Fruit fly (Drosophila melanogaster) whole organism, adult: ENCODE results near the gene CG4592.

ENCODE experiments used
- CG11617 ChIP-seq: fragments of 200-800 bp; sonication (Bioruptor generic); optimal IDR thresholded peaks from 2 replicates; lab custom pipeline; 2017; ENCODE audit warnings: mild to moderate bottlenecking, missing biosample characterization, missing genetic modification reagents, missing genetic modification characterization
- CG12768 ChIP-seq: fragments of 200-800 bp; sonication (Bioruptor generic); optimal IDR thresholded peaks from 2 replicates; lab custom pipeline; 2017; ENCODE audit warnings: missing biosample characterization, missing genetic modification characterization, mild to moderate bottlenecking, moderate library complexity, missing genetic modification reagents
- CG14711 ChIP-seq: fragments of 200-800 bp; sonication (Bioruptor generic); optimal IDR thresholded peaks from 2 replicates; lab custom pipeline; 2018; ENCODE audit warnings: missing biosample characterization, mild to moderate bottlenecking, missing genetic modification characterization, moderate library complexity
- CG1620 ChIP-seq: fragments of 200-800 bp; sonication (Bioruptor generic); optimal IDR thresholded peaks from 2 replicates; lab custom pipeline; 2016; ENCODE audit warnings: missing biosample characterization, missing genetic modification characterization
- CG33017 ChIP-seq: fragments of 200-800 bp; sonication (Bioruptor generic); optimal IDR thresholded peaks from 2 replicates; lab custom pipeline; 2018; ENCODE audit warnings: missing biosample characterization, mild to moderate bottlenecking, missing genetic modification characterization, moderate library complexity
- CG5204 ChIP-seq: fragments of 200-800 bp; sonication (Bioruptor generic); optimal IDR thresholded peaks from 2 replicates; lab custom pipeline; 2016; ENCODE audit warnings: missing biosample characterization, missing genetic modification characterization
- CG7045 ChIP-seq: fragments of 200-800 bp; sonication (Bioruptor generic); optimal IDR thresholded peaks from 2 replicates; lab custom pipeline; 2017; ENCODE audit warnings: missing biosample characterization, mild to moderate bottlenecking, missing genetic modification characterization
- CG7101 ChIP-seq: fragments of 200-800 bp; sonication (Bioruptor generic); optimal IDR thresholded peaks from 2 replicates; lab custom pipeline; 2018; ENCODE audit warnings: missing biosample characterization, mild to moderate bottlenecking, missing genetic modification characterization, moderate library complexity
- Clk ChIP-seq: fragments of 200-800 bp; sonication (Bioruptor generic); optimal IDR thresholded peaks from 2 replicates; lab custom pipeline; 2017; ENCODE audit warnings: missing biosample characterization, missing genetic modification characterization
- Crg-1 ChIP-seq: fragments of 200-800 bp; sonication (Bioruptor generic); optimal IDR thresholded peaks from 2 replicates; lab custom pipeline; 2016; ENCODE audit warnings: missing biosample characterization, missing genetic modification characterization
- Hr96 ChIP-seq: fragments of 200-800 bp; sonication (Bioruptor generic); optimal IDR thresholded peaks from 2 replicates; lab custom pipeline; 2016; ENCODE audit warnings: missing biosample characterization, missing genetic modification characterization
- Mnt ChIP-seq: fragments of 200-800 bp; sonication (Bioruptor generic); optimal IDR thresholded peaks from 2 replicates; lab custom pipeline; 2016; ENCODE audit warnings: missing biosample characterization, mild to moderate bottlenecking, missing genetic modification characterization
- bab1 ChIP-seq: fragments of 200-800 bp; sonication (Bioruptor generic); optimal IDR thresholded peaks from 3 replicates; lab custom pipeline; 2019; ENCODE audit warnings: missing biosample characterization, mild to moderate bottlenecking, missing genetic modification characterization, moderate library complexity
- cic ChIP-seq: fragments of 200-800 bp; sonication (Bioruptor generic); optimal IDR thresholded peaks from 2 replicates; lab custom pipeline; 2017; ENCODE audit warnings: missing biosample characterization, mild to moderate bottlenecking, missing genetic modification characterization, moderate library complexity
- cnc ChIP-seq, 2 experiments: fragments of >200 bp; optimal IDR thresholded peaks; 2 replicates each; lab custom pipeline; 2017
- kay ChIP-seq: fragments of 200-800 bp; sonication (Bioruptor generic); peaks from one replicate; lab custom pipeline; 2016; ENCODE audit warnings: missing biosample characterization, missing genetic modification characterization, borderline replicate concordance
- ovo ChIP-seq: fragments of 200-800 bp; sonication (Bioruptor generic); optimal IDR thresholded peaks from 2 replicates; lab custom pipeline; 2016; ENCODE audit warnings: missing biosample characterization, missing genetic modification characterization
- pad ChIP-seq: fragments of 200-800 bp; sonication (Bioruptor generic); optimal IDR thresholded peaks from 3 replicates; lab custom pipeline; 2017; ENCODE audit warnings: missing biosample characterization, missing genetic modification characterization, mild to moderate bottlenecking, moderate library complexity, missing genetic modification reagents
- tj ChIP-seq: fragments of 200-800 bp; sonication (Bioruptor generic); optimal IDR thresholded peaks from 3 replicates; lab custom pipeline; 2017; ENCODE audit warnings: missing biosample characterization, mild to moderate bottlenecking, missing genetic modification characterization, moderate library complexity
- toe ChIP-seq: fragments of 200-800 bp; sonication (Bioruptor generic); optimal IDR thresholded peaks from 2 replicates; lab custom pipeline; 2016; ENCODE audit warnings: missing biosample characterization, missing genetic modification characterization

The CG4592 gene

DNA sequence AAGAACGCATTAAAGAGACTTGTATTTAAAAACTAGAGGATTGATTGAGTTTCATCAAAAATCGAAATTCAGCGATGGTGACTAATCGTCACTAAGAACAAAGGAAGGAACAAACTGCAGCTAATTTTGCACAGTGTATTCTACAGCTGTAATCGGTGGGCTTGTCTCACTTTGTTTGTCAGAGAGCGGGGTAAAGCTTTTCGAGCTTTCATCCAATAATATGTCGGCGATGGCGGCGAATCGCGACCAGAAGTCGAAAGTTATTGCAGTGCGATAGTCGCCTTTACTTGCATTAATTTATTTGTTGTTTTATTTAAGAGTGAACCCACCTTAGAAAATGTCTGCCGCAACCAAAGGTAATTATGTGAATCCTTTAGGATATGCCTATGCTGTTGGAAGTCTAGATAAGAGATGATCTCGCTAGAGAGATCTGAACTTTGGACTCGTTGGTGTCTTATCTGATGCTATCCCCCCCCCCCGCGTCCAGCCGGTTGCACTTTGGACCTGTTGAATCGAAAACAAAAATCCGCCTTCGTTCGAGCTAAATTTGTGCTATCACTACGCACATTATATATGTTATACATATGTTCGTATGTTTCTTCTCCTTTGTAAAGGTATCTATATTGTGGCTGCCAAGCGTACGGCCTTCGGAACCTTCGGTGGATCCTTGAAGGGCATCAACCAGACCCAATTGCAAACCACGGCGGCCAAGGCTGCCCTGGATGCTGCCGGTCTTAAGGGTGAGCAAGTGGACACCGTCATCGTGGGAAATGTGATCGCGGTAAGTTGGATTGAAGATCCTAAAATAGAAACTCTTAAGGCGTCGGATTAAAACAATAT lies 6.2 kb upstream of the CG4592 start, which contains the start of gene yip2:
yip2 (plus strand) TSS at position 243 of the 840 bp plus-strand sequence.
- TF ChIP-seq CG7101 (peak; percentile 70), CG1620 (GFP tag; lab: Kevin White, UChicago) (peak; percentile 50), CG33017 (peak; percentile 74), ovo (GFP tag; lab: Kevin White, UChicago) (peak; percentile 49), CG12768 (GFP tag; lab: Kevin White, UChicago) (peak; percentile 100), toe (GFP tag; lab: Kevin White, UChicago) (peak; percentile 99), cic (GFP tag; lab: Kevin White, UChicago) (peak; percentile 91), CG7045 (peak; percentile 93), cnc (optimal IDR thresholded peaks at IDR 0.05; lab: Kevin White, UChicago) (peak in 1 of 2 experiments; percentile 7), Hr96 (GFP tag; lab: Kevin White, UChicago) (peak; percentile 99), bab1 (GFP tag; lab: Kevin White, UChicago) (peak; percentile 81), Mnt (GFP tag; lab: Kevin White, UChicago) (peak; percentile 82), CG14711 (tag; lab: Kevin White, UChicago) (peak; percentile 45), tj (peak; percentile 88), pad (GFP tag; lab: Kevin White, UChicago) (peak; percentile 61), kay (GFP tag; lab: Kevin White, UChicago) (no peak), Clk (GFP tag; lab: Kevin White, UChicago) (peak; percentile 90), CG11617 (GFP tag; lab: Kevin White, UChicago) (peak; percentile 95), Crg-1 (GFP tag; lab: Kevin White, UChicago) (peak; percentile 65), CG5204 (GFP tag; lab: Kevin White, UChicago) (peak; percentile 97)

DNA sequence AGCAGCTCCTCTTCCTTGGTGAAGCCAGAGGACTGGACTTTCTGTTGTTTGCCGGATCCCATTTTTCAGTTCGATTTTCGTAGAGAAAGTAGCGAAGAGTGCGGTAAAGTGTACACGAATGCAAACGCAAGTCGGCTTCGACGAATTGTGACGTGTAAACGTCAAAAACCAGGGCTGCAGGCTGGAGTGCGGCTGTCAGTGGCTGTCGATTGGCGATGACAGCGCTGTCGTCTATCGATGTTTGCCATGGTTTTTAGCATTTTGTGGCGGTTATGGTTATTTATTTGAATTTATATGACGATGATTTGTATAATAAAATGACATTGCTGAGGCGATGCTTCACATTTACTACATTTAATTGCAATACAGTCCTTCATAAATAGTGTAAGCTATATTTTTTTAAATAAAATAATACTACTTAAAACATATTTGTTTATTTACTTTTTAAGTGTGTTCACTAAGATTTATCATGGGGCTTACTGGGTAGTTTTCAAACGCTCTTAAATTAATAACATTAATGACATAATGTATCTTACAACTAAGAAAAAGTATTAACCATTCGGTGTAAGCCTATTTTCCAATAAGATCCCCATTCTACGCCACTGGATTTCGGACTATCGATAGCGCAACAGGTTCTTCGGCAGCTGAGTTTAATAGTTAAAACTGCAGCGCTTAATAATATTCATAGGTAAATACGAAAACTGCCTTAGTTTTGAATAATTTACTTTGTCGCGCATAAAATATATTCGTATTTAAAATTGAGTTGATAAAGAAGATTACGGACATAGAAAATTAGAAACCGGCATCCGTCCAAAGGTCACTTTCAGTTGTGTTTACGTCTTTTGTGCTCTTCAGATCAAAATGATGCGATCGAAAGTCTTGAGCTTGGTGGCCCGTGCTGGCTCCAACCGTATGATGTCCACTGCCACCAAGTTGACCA lies 3.1 kb upstream of the CG4592 start, which contains the start of the genes CG5885 and CG4598:
CG5885 (minus strand) TSS at position 311 of the 940 bp plus-strand sequence.
CG4598 (plus strand) TSS at position 599 of the 940 bp plus-strand sequence.
- TF ChIP-seq CG7101 (peak; percentile 70), CG7045 (peak; percentile 68), CG12768 (GFP tag; lab: Kevin White, UChicago) (peak; percentile 77), bab1 (GFP tag; lab: Kevin White, UChicago) (peak; percentile 45), kay (GFP tag; lab: Kevin White, UChicago) (no peak), ovo (GFP tag; lab: Kevin White, UChicago) (no peak), CG5204 (GFP tag; lab: Kevin White, UChicago) (peak; percentile 63), cnc (optimal IDR thresholded peaks at IDR 0.05; lab: Kevin White, UChicago) (no peak), pad (GFP tag; lab: Kevin White, UChicago) (peak; percentile 23), CG11617 (GFP tag; lab: Kevin White, UChicago) (peak; percentile 79), Crg-1 (GFP tag; lab: Kevin White, UChicago) (peak; percentile 34), CG33017 (peak; percentile 77), tj (peak; percentile 46), Hr96 (GFP tag; lab: Kevin White, UChicago) (peak; percentile 62), CG1620 (GFP tag; lab: Kevin White, UChicago) (peak; percentile 60), toe (GFP tag; lab: Kevin White, UChicago) (peak; percentile 76), Mnt (GFP tag; lab: Kevin White, UChicago) (peak; percentile 18), cic (GFP tag; lab: Kevin White, UChicago) (peak; percentile 33), CG14711 (tag; lab: Kevin White, UChicago) (peak; percentile 42), Clk (GFP tag; lab: Kevin White, UChicago) (peak; percentile 23)

DNA sequence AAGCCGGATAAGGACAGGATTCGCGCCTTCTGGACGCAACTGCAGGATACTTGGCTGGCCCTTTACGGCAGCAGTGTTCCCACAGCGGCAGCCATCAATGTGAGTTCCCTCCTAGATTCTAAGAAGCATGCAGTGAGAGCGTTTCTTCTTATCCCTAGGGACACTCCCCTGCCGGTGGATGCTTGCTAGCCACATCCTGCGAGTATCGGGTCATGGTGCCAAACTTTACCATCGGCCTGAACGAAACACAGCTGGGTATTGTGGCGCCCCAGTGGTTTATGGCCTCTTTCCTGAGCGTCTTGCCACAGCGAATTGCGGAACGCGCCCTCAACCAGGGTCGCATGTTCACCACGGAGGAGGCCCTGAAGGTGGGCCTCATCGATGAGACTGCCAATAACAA lies 2.2 kb upstream of the CG4592 start:
- no peak for TF ChIP-seq cnc (optimal IDR thresholded peaks at IDR 0.05; lab: Kevin White, UChicago)
- TF ChIP-seq CG12768 (GFP tag; lab: Kevin White, UChicago): no peak
- TF ChIP-seq Hr96 (GFP tag; lab: Kevin White, UChicago): no peak
- TF ChIP-seq CG11617 (GFP tag; lab: Kevin White, UChicago): no peak
- no peak for TF ChIP-seq CG5204 (GFP tag; lab: Kevin White, UChicago)
- TF ChIP-seq CG7045: no peak

DNA sequence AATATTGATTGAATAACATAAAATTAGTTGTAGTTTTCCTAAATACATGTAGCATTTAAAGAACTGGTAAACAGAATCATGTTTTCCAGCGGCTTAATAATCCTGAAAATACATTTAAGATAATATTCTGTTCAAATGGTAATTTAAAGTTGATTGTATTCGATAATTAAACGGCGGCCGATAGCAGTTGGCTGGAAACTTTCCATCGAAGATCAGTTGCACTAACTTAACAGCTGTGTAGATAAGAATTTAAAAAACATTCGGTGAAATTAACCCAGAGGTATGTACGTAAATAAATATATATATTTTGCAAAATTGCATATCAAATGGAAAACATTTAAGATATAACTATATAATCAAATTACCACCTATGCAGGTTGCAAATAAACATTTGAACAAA lies 1.5 kb upstream of the CG4592 start, which contains the start of gene CG4594:
CG4594 (plus strand) TSS at position 212 of the 400 bp plus-strand sequence.
- no peak for TF ChIP-seq CG5204 (GFP tag; lab: Kevin White, UChicago)
- no peak for TF ChIP-seq CG33017
- TF ChIP-seq CG7101: no peak
- TF ChIP-seq CG11617 (GFP tag; lab: Kevin White, UChicago): no peak
- TF ChIP-seq Crg-1 (GFP tag; lab: Kevin White, UChicago): no peak
- TF ChIP-seq bab1 (GFP tag; lab: Kevin White, UChicago): no peak
- no peak for TF ChIP-seq Hr96 (GFP tag; lab: Kevin White, UChicago)
- TF ChIP-seq CG14711 (tag; lab: Kevin White, UChicago): no peak
- TF ChIP-seq CG1620 (GFP tag; lab: Kevin White, UChicago): no peak
- TF ChIP-seq Clk (GFP tag; lab: Kevin White, UChicago): no peak
- no peak for TF ChIP-seq CG7045
- no peak for TF ChIP-seq kay (GFP tag; lab: Kevin White, UChicago)
- no peak for TF ChIP-seq ovo (GFP tag; lab: Kevin White, UChicago)
- no peak for TF ChIP-seq CG12768 (GFP tag; lab: Kevin White, UChicago)
- TF ChIP-seq toe (GFP tag; lab: Kevin White, UChicago): no peak
- TF ChIP-seq pad (GFP tag; lab: Kevin White, UChicago): no peak
- TF ChIP-seq Mnt (GFP tag; lab: Kevin White, UChicago): no peak
- TF ChIP-seq cnc (optimal IDR thresholded peaks at IDR 0.05; lab: Kevin White, UChicago): no peak
- TF ChIP-seq cic (GFP tag; lab: Kevin White, UChicago): no peak
